Worm (Caenorhabditis elegans) whole organism, early embryonic: Measurements from ENCODE around the gene Y69E1A.5.
"Not testable (repeated sequence)": the region's sequence is repeated elsewhere in the genome, so short reads cannot be mapped to it uniquely, and the experiment has no call there.

Source experiments
- B0310.2 ChIP-seq: sonication (generic microtip); optimal IDR thresholded peaks from 2 replicates; lab custom pipeline; 2016; ENCODE audit warnings: mild to moderate bottlenecking, missing genetic modification characterization, missing compliant biosample characterization
- F13C5.2 ChIP-seq: sonication (generic microtip); optimal IDR thresholded peaks from 2 replicates; lab custom pipeline; 2017; ENCODE audit warnings: mild to moderate bottlenecking, missing genetic modification characterization, inconsistent platforms, missing compliant biosample characterization
- aly-1 ChIP-seq: sonication (generic microtip); optimal IDR thresholded peaks from 2 replicates; lab custom pipeline; 2016; ENCODE audit warnings: missing genetic modification characterization, missing compliant biosample characterization
- ama-1 ChIP-seq: fragments of 150-350 bp; optimal IDR thresholded peaks from 2 replicates; lab custom pipeline; 2014
- ceh-13 ChIP-seq: fragments of 200-800 bp; sonication (Bioruptor generic); optimal IDR thresholded peaks from 2 replicates; lab custom pipeline; 2018; ENCODE audit warnings: mild to moderate bottlenecking, missing genetic modification characterization, missing compliant biosample characterization
- ceh-36 ChIP-seq: sonication (generic microtip); optimal IDR thresholded peaks from 2 replicates; lab custom pipeline; 2016; ENCODE audit warnings: missing genetic modification characterization, inconsistent platforms, missing compliant biosample characterization
- ets-7 ChIP-seq: sonication (generic microtip); optimal IDR thresholded peaks from 2 replicates; lab custom pipeline; 2016; ENCODE audit warnings: missing genotype, missing genetic modification characterization, missing compliant biosample characterization
- flt-1 ChIP-seq: fragments of 200-800 bp; sonication (Bioruptor generic); IDR thresholded peaks from 2 replicates; pipeline ENCODE4 v1.3.6; 2022; ENCODE audit warnings: missing genetic modification characterization, missing compliant biosample characterization
- hmbx-1 ChIP-seq: sonication (generic microtip); optimal IDR thresholded peaks from 2 replicates; lab custom pipeline; 2016; ENCODE audit warnings: mild to moderate bottlenecking, missing genetic modification characterization, missing compliant biosample characterization
- hmg-4 ChIP-seq: fragments of 200-800 bp; sonication (Bioruptor generic); optimal IDR thresholded peaks from 2 replicates; lab custom pipeline; 2018; ENCODE audit warnings: mild to moderate bottlenecking, missing genetic modification characterization, missing compliant biosample characterization
- hnd-1 ChIP-seq: sonication (generic microtip); optimal IDR thresholded peaks from 2 replicates; lab custom pipeline; 2016; ENCODE audit warnings: missing genetic modification characterization, missing compliant biosample characterization
- pes-1 ChIP-seq: fragments of 200-800 bp; sonication (Bioruptor generic); IDR thresholded peaks from 2 replicates; pipeline ENCODE4 v1.3.6; 2022; ENCODE audit warnings: missing genetic modification reagents, missing genetic modification characterization, missing compliant biosample characterization
- scrt-1 ChIP-seq: fragments of 200-800 bp; sonication (Bioruptor generic); IDR thresholded peaks from 2 replicates; pipeline ENCODE4 v1.3.6; 2022; ENCODE audit warnings: missing genetic modification characterization, missing compliant biosample characterization
- sea-1 ChIP-seq: fragments of 200-800 bp; sonication (Bioruptor generic); conservative IDR thresholded peaks from 2 replicates; pipeline ENCODE4 v1.3.6; 2022; ENCODE audit warnings: missing genetic modification characterization, missing compliant biosample characterization
- tbx-11 ChIP-seq: fragments of 200-800 bp; sonication (Bioruptor generic); IDR thresholded peaks from 2 replicates; pipeline ENCODE4 v1.3.6; 2022; ENCODE audit warnings: missing genetic modification characterization, missing compliant biosample characterization
- tbx-37 ChIP-seq: fragments of 200-800 bp; sonication (Bioruptor generic); conservative IDR thresholded peaks from 2 replicates; pipeline ENCODE4 v1.3.6; 2022; ENCODE audit warnings: missing genetic modification reagents, missing genetic modification characterization, missing compliant biosample characterization
- tra-4 ChIP-seq: sonication (generic microtip); optimal IDR thresholded peaks from 2 replicates; lab custom pipeline; 2017; ENCODE audit warnings: missing genetic modification characterization, missing compliant biosample characterization

Gene Y69E1A.5

ce11 chrIV:10966359-10966758 is 8.9 kb upstream of the Y69E1A.5 start, which contains the start of the genes aqp-3 and Y69E1A.8:
Gene aqp-3 (minus strand): TSS chrIV:10966459.
Gene Y69E1A.8 (plus strand): TSS chrIV:10966604.
- TF ChIP-seq aly-1 (no peak), tra-4 (tag; lab: Kevin White, UChicago) (no peak), hnd-1 (tag; lab: Kevin White, UChicago) (no peak), tbx-11 (GFP tag; lab: Robert Waterston, UW) (no peak), flt-1 (GFP tag; lab: Robert Waterston, UW) (no peak), sea-1 (no peak), hmg-4 (GFP tag; lab: Kevin White, UChicago) (no peak), ceh-13 (no peak), tbx-37 (GFP tag; lab: Robert Waterston, UW) (no peak), pes-1 (GFP tag; lab: Robert Waterston, UW) (no peak), F13C5.2 (tag; lab: Kevin White, UChicago) (no peak)

ce11 chrIV:10964688-10965087 is 7.2 kb upstream of the Y69E1A.5 start:
- no peak for TF ChIP-seq aly-1
- no peak for TF ChIP-seq ceh-36
- no peak for TF ChIP-seq ets-7
- TF ChIP-seq hmbx-1: no peak
- TF ChIP-seq ceh-13: no peak
- no peak for TF ChIP-seq flt-1 (GFP tag; lab: Robert Waterston, UW)
- no peak for TF ChIP-seq tbx-11 (GFP tag; lab: Robert Waterston, UW)

- TF ChIP-seq sea-1 (no peak), F13C5.2 (tag; lab: Kevin White, UChicago) (no peak), ama-1 (lab: Kevin White, UChicago) (no peak), scrt-1 (GFP tag; lab: Robert Waterston, UW) (no peak), tra-4 (tag; lab: Kevin White, UChicago) (no peak), hmg-4 (GFP tag; lab: Kevin White, UChicago) (no peak), ets-7 (no peak), hnd-1 (tag; lab: Kevin White, UChicago) (no peak), ceh-13 (no peak), flt-1 (GFP tag; lab: Robert Waterston, UW) (no peak), B0310.2 (no peak), tbx-37 (GFP tag; lab: Robert Waterston, UW) (no peak), hmbx-1 (no peak), ceh-36 (no peak), aly-1 (no peak), pes-1 (GFP tag; lab: Robert Waterston, UW) (no peak), tbx-11 (GFP tag; lab: Robert Waterston, UW) (no peak)
Measured at ce11 chrIV:10958230-10958588, 754 bp upstream of the Y69E1A.5 start, which contains the start of gene sri-19. Gene sri-19 (plus strand): TSS chrIV:10958372.

ce11 chrIV:10954955-10955354 is 2.5 kb downstream of the Y69E1A.5 start, which contains the start of gene Y69E1A.4:
Gene Y69E1A.4 (plus strand): TSS chrIV:10955255.
- TF ChIP-seq ceh-13; hnd-1 (tag; lab: Kevin White, UChicago); ets-7: not testable (repeated sequence)

ce11 chrIV:10951997-10952396 is 5.5 kb downstream of the Y69E1A.5 start, which contains the start of gene Y69E1A.3:
Gene Y69E1A.3 (plus strand): TSS chrIV:10952297.
- no peak for TF ChIP-seq tbx-37 (GFP tag; lab: Robert Waterston, UW)
- no peak for TF ChIP-seq tra-4 (tag; lab: Kevin White, UChicago)
- no peak for TF ChIP-seq sea-1
- no peak for TF ChIP-seq hmbx-1
- no peak for TF ChIP-seq aly-1
- no peak for TF ChIP-seq ama-1 (lab: Kevin White, UChicago)
- no peak for TF ChIP-seq ceh-36

ce11 chrIV:10950363-10951214 is 6.9 kb downstream of the Y69E1A.5 start:
- TF ChIP-seq tbx-11 (GFP tag; lab: Robert Waterston, UW): no peak
- TF ChIP-seq ceh-13: no peak
- no peak for TF ChIP-seq tra-4 (tag; lab: Kevin White, UChicago)
- TF ChIP-seq hmg-4 (GFP tag; lab: Kevin White, UChicago): no peak
- no peak for TF ChIP-seq hnd-1 (tag; lab: Kevin White, UChicago)
- TF ChIP-seq F13C5.2 (tag; lab: Kevin White, UChicago): no peak
- no peak for TF ChIP-seq scrt-1 (GFP tag; lab: Robert Waterston, UW)
- TF ChIP-seq B0310.2: no peak
- TF ChIP-seq sea-1: no peak

ce11 chrIV:10949510-10949909 is 7.9 kb downstream of the Y69E1A.5 start, which contains the start of gene nsph-3.1:
Gene nsph-3.1 (plus strand): TSS chrIV:10949810.
- TF ChIP-seq ceh-36 (no peak), ets-7 (no peak), pes-1 (GFP tag; lab: Robert Waterston, UW) (no peak), ceh-13 (no peak), hmg-4 (GFP tag; lab: Kevin White, UChicago) (no peak), sea-1 (no peak), tra-4 (tag; lab: Kevin White, UChicago) (no peak), flt-1 (GFP tag; lab: Robert Waterston, UW) (no peak), tbx-11 (GFP tag; lab: Robert Waterston, UW) (no peak), F13C5.2 (tag; lab: Kevin White, UChicago) (no peak), tbx-37 (GFP tag; lab: Robert Waterston, UW) (no peak), hmbx-1 (no peak)

- TF ChIP-seq tbx-11 (GFP tag; lab: Robert Waterston, UW) (no peak), ets-7 (no peak), tbx-37 (GFP tag; lab: Robert Waterston, UW) (no peak), ceh-36 (no peak), hmg-4 (GFP tag; lab: Kevin White, UChicago) (no peak), pes-1 (GFP tag; lab: Robert Waterston, UW) (no peak), flt-1 (GFP tag; lab: Robert Waterston, UW) (no peak), hmbx-1 (no peak), tra-4 (tag; lab: Kevin White, UChicago) (no peak), ceh-13 (no peak), B0310.2 (no peak)
Measured at ce11 chrIV:10948797-10949196, 8.7 kb downstream of the Y69E1A.5 start, which contains the start of gene Y69E1A.1. Gene Y69E1A.1 (minus strand): TSS chrIV:10948897.
